Fruit fly (Drosophila melanogaster) S2 (cell line): ENCODE measurements around the gene Hyls1.

Experiments used
- CG8478 ChIP-seq: fragments of >200 bp; optimal IDR thresholded peaks from 2 replicates; lab custom pipeline; 2018
- CTCF ChIP-seq, 2 experiments: fragments of >200 bp; optimal IDR thresholded peaks; 2 replicates each; lab custom pipeline; 2018

Hyls1 gene

DNA sequence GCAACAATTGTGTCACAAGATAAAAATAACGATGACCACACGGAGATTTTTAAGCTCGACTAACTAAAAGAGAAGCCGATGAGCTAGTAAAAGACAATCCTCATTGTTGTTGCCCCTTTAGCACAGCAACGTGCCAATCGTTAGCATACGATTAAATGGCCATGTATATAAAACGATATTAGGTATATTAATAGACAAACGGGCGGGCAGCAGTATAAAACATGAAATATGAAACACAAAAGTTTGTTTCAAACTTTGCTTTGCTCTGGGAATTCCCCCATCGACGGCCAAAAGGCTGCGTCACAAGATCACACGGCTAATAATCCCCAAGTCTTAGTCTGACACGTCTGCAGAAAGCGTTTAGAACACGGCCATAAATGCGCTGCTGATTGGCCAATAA lies 36.0 kb downstream of the Hyls1 start:
- TF ChIP-seq CTCF (optimal IDR thresholded peaks at IDR 0.05; lab: Kevin White, UChicago) = no peak
- no peak for TF ChIP-seq CG8478

dm6 chr2L:16315844-16316243 lies 36.6 kb downstream of the Hyls1 start:
- TF ChIP-seq CG8478 (no peak), CTCF (optimal IDR thresholded peaks at IDR 0.05; lab: Kevin White, UChicago) (no peak)

DNA sequence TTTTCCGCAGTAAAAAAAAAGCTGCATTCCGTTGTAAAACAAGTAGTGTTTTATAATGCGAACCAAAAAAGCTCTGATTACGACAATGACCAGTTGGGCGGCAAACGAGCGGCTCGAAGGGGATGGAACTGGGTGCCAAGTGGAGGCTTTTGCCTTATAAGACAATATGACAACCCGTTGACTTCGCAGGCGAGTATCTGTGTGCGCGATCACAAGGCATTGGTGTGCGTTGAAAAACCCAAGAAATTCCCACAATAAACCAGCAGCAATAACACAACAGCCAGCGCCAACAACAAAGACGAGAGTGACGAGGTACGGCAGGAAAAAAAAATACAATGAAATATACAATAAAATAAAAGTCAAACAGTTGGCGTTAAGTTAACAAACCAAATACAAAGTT lies 37.4 kb downstream of the Hyls1 start:
- TF ChIP-seq CG8478 = no peak
- TF ChIP-seq CTCF (optimal IDR thresholded peaks at IDR 0.05; lab: Kevin White, UChicago) = no peak

DNA sequence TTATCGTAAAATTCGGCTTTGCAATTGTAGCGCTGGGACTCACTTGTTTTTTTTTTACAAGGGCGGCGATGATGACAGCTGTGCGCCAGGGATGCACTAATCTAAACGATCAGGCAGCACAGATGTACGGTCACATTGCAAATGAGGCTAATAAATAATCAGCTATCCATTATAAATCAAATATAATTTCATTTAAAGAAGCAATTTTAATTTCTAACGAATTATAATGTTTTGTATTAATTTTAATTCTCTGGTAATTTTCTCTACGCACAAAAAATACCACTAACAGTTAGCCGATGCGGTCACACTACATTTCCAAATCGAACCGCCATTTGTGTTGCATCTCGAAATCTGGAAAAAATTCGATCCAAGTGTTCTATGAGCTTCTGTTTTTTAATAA lies 41.8 kb downstream of the Hyls1 start, which contains the start of the genes cni and fzy:
Gene cni, minus strand, starts transcription at position 79 of the 400 bp plus-strand sequence.
Gene fzy, plus strand, starts transcription at position 309 of the 400 bp plus-strand sequence.
- TF ChIP-seq CG8478 (no peak), CTCF (optimal IDR thresholded peaks at IDR 0.05; lab: Kevin White, UChicago) (peak in 1 of 2 experiments; percentile 6)

dm6 chr2L:16307026-16307703 lies 45.3 kb downstream of the Hyls1 start, which contains the start of the genes CG5861 and Syx5:
TSS of gene CG5861 (minus strand) at chr2L:16307298.
TSS of gene Syx5 (plus strand) at chr2L:16307346.
- TF ChIP-seq CTCF (optimal IDR thresholded peaks at IDR 0.05; lab: Kevin White, UChicago) (no peak), CG8478 (no peak)

dm6 chr2L:16302773-16303279 lies 49.6 kb downstream of the Hyls1 start, which contains the start of gene GMF:
TSS of gene GMF (minus strand) at chr2L:16302954.
- peak in 1 of 2 experiments; percentile 18 for TF ChIP-seq CTCF (optimal IDR thresholded peaks at IDR 0.05; lab: Kevin White, UChicago)
- no peak for TF ChIP-seq CG8478

- TF ChIP-seq CTCF (optimal IDR thresholded peaks at IDR 0.05; lab: Kevin White, UChicago) (no peak), CG8478 (no peak)
These were observed 52.7 kb downstream of the Hyls1 start, which contains the start of the genes heix and CG17328 for dm6 chr2L:16299466-16300311. TSS of gene heix (minus strand) at chr2L:16299858. TSS of gene CG17328 (plus strand) at chr2L:16299943.

dm6 chr2L:16293703-16294233 lies 58.7 kb downstream of the Hyls1 start, which contains the start of gene Cyp303a1:
TSS of gene Cyp303a1 (plus strand) at chr2L:16294183.
- no peak for TF ChIP-seq CG8478
- no peak for TF ChIP-seq CTCF (optimal IDR thresholded peaks at IDR 0.05; lab: Kevin White, UChicago)

dm6 chr2L:16292975-16293501 lies 59.4 kb downstream of the Hyls1 start, which contains the start of gene CG13258:
TSS of gene CG13258 (minus strand) at chr2L:16293025.
- no peak for TF ChIP-seq CG8478
- TF ChIP-seq CTCF (optimal IDR thresholded peaks at IDR 0.05; lab: Kevin White, UChicago) = no peak
